Fruit fly (Drosophila melanogaster): ENCODE data around the gene CG13728.

CG13728 gene

DNA sequence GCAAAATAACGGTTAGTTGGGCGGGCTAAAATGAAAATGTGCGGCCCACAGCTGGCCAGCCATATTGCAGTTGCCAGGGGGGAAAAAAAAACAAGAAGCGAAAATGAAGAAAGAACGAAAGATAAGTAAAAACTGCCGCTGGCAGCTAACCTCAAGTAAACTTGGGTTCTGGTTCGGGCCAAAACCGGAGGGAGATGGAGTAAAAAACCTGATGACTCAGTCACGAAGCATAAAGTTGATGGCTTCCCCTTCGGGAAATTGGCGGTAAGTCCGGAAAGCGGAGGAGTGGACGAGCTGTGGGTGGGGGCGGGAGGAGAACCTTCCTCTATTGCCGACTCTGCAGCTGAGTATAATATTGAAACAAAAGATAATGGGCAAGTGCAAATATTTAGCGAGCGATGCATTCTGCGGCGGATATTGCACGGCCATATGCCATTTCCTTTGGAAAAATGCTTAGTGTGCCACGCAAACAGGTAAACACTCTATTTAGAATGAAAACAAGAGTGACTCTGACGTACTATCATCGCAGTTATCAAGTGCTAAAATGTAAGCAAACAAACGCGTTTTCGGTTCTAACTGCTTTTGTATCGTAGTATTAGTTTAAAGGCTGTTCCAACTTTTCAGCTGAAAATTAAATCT lies 36.7 kb upstream of the CG13728 start (continued):
- TF ChIP-seq mld (GFP tag; IDR thresholded peaks at IDR 0.05; ENCODE audit: partially characterized antibody), result no peak
- TF ChIP-seq sens (GFP tag), result peak; percentile 30
- no peak for TF ChIP-seq ATbp (GFP tag; optimal IDR thresholded peaks at IDR 0.05)
- TF ChIP-seq onecut (GFP tag; IDR thresholded peaks at IDR 0.05), result 0 out of 2 replicates have a peak, but pooled peaks have one; percentile 22
- TF ChIP-seq dpn (GFP tag; optimal IDR thresholded peaks at IDR 0.05), result no peak
- peak; percentile 15; the same call in 1 of the 3 replicates for TF ChIP-seq Dbx (GFP tag; IDR thresholded peaks at IDR 0.05)
- TF ChIP-seq CG15696 (tag; optimal IDR thresholded peaks at IDR 0.05), result peak; percentile 40
- TF ChIP-seq Hmr (GFP tag; optimal IDR thresholded peaks at IDR 0.05), result peak; percentile 9
- peak; percentile 58 for TF ChIP-seq ac (GFP tag; optimal IDR thresholded peaks at IDR 0.05)
- TF ChIP-seq gem (tag; optimal IDR thresholded peaks at IDR 0.05), result peak; percentile 40
- 0 out of 2 replicates have a peak, but pooled peaks have one; percentile 32 for TF ChIP-seq Drgx (GFP tag; IDR thresholded peaks at IDR 0.05)
- no peak for TF ChIP-seq ato (GFP tag; IDR thresholded peaks at IDR 0.05; ENCODE audit: partially characterized antibody)
- TF ChIP-seq CG9932 (GFP tag; IDR thresholded peaks at IDR 0.05), result 0 out of 2 replicates have a peak, but pooled peaks have one; percentile 36
- TF ChIP-seq CG6813 (GFP tag; optimal IDR thresholded peaks at IDR 0.05), result peak; percentile 41
- TF ChIP-seq slbo (GFP tag; IDR thresholded peaks at IDR 0.05), result no peak
- TF ChIP-seq CG10209 (GFP tag; optimal IDR thresholded peaks at IDR 0.05), result peak; percentile 18
- peak; percentile 43 for TF ChIP-seq fd102C (GFP tag; optimal IDR thresholded peaks at IDR 0.05)
- TF ChIP-seq Pdp1 (GFP tag; optimal IDR thresholded peaks at IDR 0.05), result peak in 1 of 2 experiments; percentile 6
- TF ChIP-seq CG6765 (GFP tag; optimal IDR thresholded peaks at IDR 0.05), result no peak
- TF ChIP-seq CG15479 (GFP tag; optimal IDR thresholded peaks at IDR 0.05), result peak; percentile 66
- no peak for TF ChIP-seq CG34422 (GFP tag; IDR thresholded peaks at IDR 0.05)
- peak; percentile 66 for TF ChIP-seq Med (GFP tag)

- no peak for TF ChIP-seq Nf-YC (tag; optimal IDR thresholded peaks at IDR 0.05)
- TF ChIP-seq Adf1 (GFP tag; IDR thresholded peaks at IDR 0.05), result no peak
- peak; percentile 75 for TF ChIP-seq CG10267 (tag; optimal IDR thresholded peaks at IDR 0.05)
- TF ChIP-seq CG8388 (GFP tag; optimal IDR thresholded peaks at IDR 0.05), result peak; percentile 43
- no peak for TF ChIP-seq h (optimal IDR thresholded peaks at IDR 0.05)
- TF ChIP-seq CG8924 (tag; optimal IDR thresholded peaks at IDR 0.05), result peak; percentile 78
- peak; percentile 97 for TF ChIP-seq CG15479 (GFP tag; optimal IDR thresholded peaks at IDR 0.05)
- no peak for TF ChIP-seq CG11695 (GFP tag; IDR thresholded peaks at IDR 0.05)
- peak; percentile 44 for TF ChIP-seq CG10462 (GFP tag; optimal IDR thresholded peaks at IDR 0.05)
- TF ChIP-seq CG4404 (GFP tag; IDR thresholded peaks at IDR 0.05), result peak; percentile 88
- no peak for TF ChIP-seq klu (GFP tag; IDR thresholded peaks at IDR 0.05)
- no peak for TF ChIP-seq zfh2 (GFP tag; optimal IDR thresholded peaks at IDR 0.05)
- TF ChIP-seq nom (GFP tag; optimal IDR thresholded peaks at IDR 0.05), result peak; percentile 80
- TF ChIP-seq trem (tag; optimal IDR thresholded peaks at IDR 0.05), result peak; percentile 56
- TF ChIP-seq p53 (GFP tag; optimal IDR thresholded peaks at IDR 0.05), result no peak
- peak; percentile 2 for TF ChIP-seq CG10147 (GFP tag; optimal IDR thresholded peaks at IDR 0.05)
- TF ChIP-seq CG6254 (GFP tag; optimal IDR thresholded peaks at IDR 0.05), result peak; percentile 35
- TF ChIP-seq Lpt (GFP tag; optimal IDR thresholded peaks at IDR 0.05), result peak; percentile 82
- TF ChIP-seq CG12104 (GFP tag; optimal IDR thresholded peaks at IDR 0.05), result peak; percentile 15
- peak; percentile 39 for TF ChIP-seq crc (GFP tag; optimal IDR thresholded peaks at IDR 0.05)
- TF ChIP-seq Chrac-16 (GFP tag; optimal IDR thresholded peaks at IDR 0.05), result peak; percentile 71
- TF ChIP-seq Hmr (GFP tag; optimal IDR thresholded peaks at IDR 0.05), result peak; percentile 6
- TF ChIP-seq CG17568 (GFP tag; optimal IDR thresholded peaks at IDR 0.05), result peak; percentile 33
- peak; percentile 62 for TF ChIP-seq CG7556 (GFP tag; optimal IDR thresholded peaks at IDR 0.05)
- peak; percentile 2 for TF ChIP-seq CG16863 (GFP tag; optimal IDR thresholded peaks at IDR 0.05)
- no peak for TF ChIP-seq CG16813 (GFP tag; IDR thresholded peaks at IDR 0.05; ENCODE audit: partially characterized antibody)
- TF ChIP-seq dmrt11E (tag; optimal IDR thresholded peaks at IDR 0.05), result peak; percentile 90
These were observed 33.6 kb upstream of the CG13728 start for dm6 chr3L:17415967-17416749.

All from whole organism, embryonic.